Fruit fly (Drosophila melanogaster) whole organism, embryonic: Measurements from ENCODE around the gene UbcE2M.

ENCODE experiments used
- Bteb2 ChIP-seq: fragments of 200-800 bp; sonication (Bioruptor generic); optimal IDR thresholded peaks from 2 replicates; lab custom pipeline; 2016; ENCODE audit warnings: missing biosample characterization, missing genetic modification characterization
- CG10565 ChIP-seq: fragments of 200-800 bp; sonication (Bioruptor generic); optimal IDR thresholded peaks from 3 replicates; lab custom pipeline; 2016; ENCODE audit warnings: missing biosample characterization, mild to moderate bottlenecking, missing genetic modification characterization
- CG1233 ChIP-seq: fragments of 200-800 bp; sonication (Bioruptor generic); optimal IDR thresholded peaks from 4 replicates; lab custom pipeline; 2018; ENCODE audit warnings: missing biosample characterization, mild to moderate bottlenecking, missing genetic modification characterization
- CG18262 ChIP-seq: fragments of 200-800 bp; optimal IDR thresholded peaks from 3 replicates; lab custom pipeline; 2019; ENCODE audit warnings: missing biosample characterization, mild to moderate bottlenecking, missing genetic modification characterization, moderate library complexity
- CG32772 ChIP-seq: fragments of 200-800 bp; sonication (Bioruptor generic); IDR thresholded peaks from 2 replicates; pipeline ENCODE4 v1.3.6; 2022; ENCODE audit warnings: missing biosample characterization, missing genetic modification characterization
- CG4730 ChIP-seq: fragments of 200-800 bp; sonication (Bioruptor generic); IDR thresholded peaks from 2 replicates; pipeline ENCODE4 v1.3.6; 2022; ENCODE audit warnings: missing biosample characterization, missing genetic modification characterization
- Eip74EF ChIP-seq, 2 experiments: fragments of 200-800 bp in 1 of 2; fragments of >200 bp in 1 of 2; sonication (Bioruptor generic) in 1 of 2; optimal IDR thresholded peaks; 2 replicates each; lab custom pipeline; 2017 to 2019; ENCODE audit warnings: missing biosample characterization in 2 of 2, missing genetic modification characterization in 2 of 2, mild to moderate bottlenecking in 1 of 2, moderate library complexity in 1 of 2
- Kr ChIP-seq: fragments of 200-800 bp; sonication (Bioruptor generic); optimal IDR thresholded peaks from 2 replicates; lab custom pipeline; 2017; ENCODE audit warnings: missing biosample characterization, mild to moderate bottlenecking, missing genetic modification characterization
- Xbp1 ChIP-seq: fragments of 200-800 bp; sonication (Bioruptor generic); optimal IDR thresholded peaks from 3 replicates; lab custom pipeline; 2016; ENCODE audit warnings: missing biosample characterization, mild to moderate bottlenecking, missing genetic modification characterization
- abd-A ChIP-seq: fragments of 200-800 bp; sonication (Bioruptor generic); optimal IDR thresholded peaks from 3 replicates; lab custom pipeline; 2019; ENCODE audit warnings: missing biosample characterization, mild to moderate bottlenecking, missing genetic modification characterization, moderate library complexity
- gsb-n ChIP-seq: fragments of 200-800 bp; sonication (Bioruptor generic); optimal IDR thresholded peaks from 3 replicates; lab custom pipeline; 2018; ENCODE audit warnings: missing biosample characterization, mild to moderate bottlenecking, missing genetic modification characterization
- mam ChIP-seq: fragments of 200-800 bp; sonication (Bioruptor generic); optimal IDR thresholded peaks from 3 replicates; lab custom pipeline; 2016; ENCODE audit warnings: missing biosample characterization, missing genetic modification characterization
- sqz ChIP-seq: fragments of 200-800 bp; sonication (Bioruptor generic); optimal IDR thresholded peaks from 3 replicates; lab custom pipeline; 2018; ENCODE audit warnings: missing biosample characterization, mild to moderate bottlenecking, missing genetic modification characterization

dm6 chr3L:8187397-8187811, 10.4 kb downstream of the UbcE2M start:
- no peak for TF ChIP-seq CG4730
- TF ChIP-seq CG18262, result no peak
- TF ChIP-seq gsb-n (tag; lab: Kevin White, UChicago), result no peak
- no peak for TF ChIP-seq CG10565
- no peak for TF ChIP-seq Eip74EF (GFP tag; optimal IDR thresholded peaks at IDR 0.05; lab: Kevin White, UChicago)
- TF ChIP-seq Bteb2 (GFP tag; lab: Kevin White, UChicago), result no peak
- TF ChIP-seq CG32772 (GFP tag; lab: Robert Waterston, UW), result no peak
- TF ChIP-seq CG1233 (GFP tag; lab: Kevin White, UChicago), result no peak
- TF ChIP-seq abd-A (tag; lab: Kevin White, UChicago), result no peak
- no peak for TF ChIP-seq mam
- TF ChIP-seq sqz, result no peak
- no peak for TF ChIP-seq Kr (GFP tag; lab: Kevin White, UChicago)
- TF ChIP-seq Xbp1 (GFP tag; lab: Kevin White, UChicago), result no peak
